Fruit fly (Drosophila melanogaster) whole organism, adult: ENCODE measurements around the gene FBXO11.

Experiments used
- CG11617 ChIP-seq: fragments of 200-800 bp; sonication (Bioruptor generic); optimal IDR thresholded peaks from 2 replicates; lab custom pipeline; 2017; ENCODE audit warnings: mild to moderate bottlenecking, missing biosample characterization, missing genetic modification reagents, missing genetic modification characterization
- CG12768 ChIP-seq: fragments of 200-800 bp; sonication (Bioruptor generic); optimal IDR thresholded peaks from 2 replicates; lab custom pipeline; 2017; ENCODE audit warnings: missing biosample characterization, missing genetic modification characterization, mild to moderate bottlenecking, moderate library complexity, missing genetic modification reagents
- CG14711 ChIP-seq: fragments of 200-800 bp; sonication (Bioruptor generic); optimal IDR thresholded peaks from 2 replicates; lab custom pipeline; 2018; ENCODE audit warnings: missing biosample characterization, mild to moderate bottlenecking, missing genetic modification characterization, moderate library complexity
- CG1620 ChIP-seq: fragments of 200-800 bp; sonication (Bioruptor generic); optimal IDR thresholded peaks from 2 replicates; lab custom pipeline; 2016; ENCODE audit warnings: missing biosample characterization, missing genetic modification characterization
- CG33017 ChIP-seq: fragments of 200-800 bp; sonication (Bioruptor generic); optimal IDR thresholded peaks from 2 replicates; lab custom pipeline; 2018; ENCODE audit warnings: missing biosample characterization, mild to moderate bottlenecking, missing genetic modification characterization, moderate library complexity
- CG5204 ChIP-seq: fragments of 200-800 bp; sonication (Bioruptor generic); optimal IDR thresholded peaks from 2 replicates; lab custom pipeline; 2016; ENCODE audit warnings: missing biosample characterization, missing genetic modification characterization
- CG7045 ChIP-seq: fragments of 200-800 bp; sonication (Bioruptor generic); optimal IDR thresholded peaks from 2 replicates; lab custom pipeline; 2017; ENCODE audit warnings: missing biosample characterization, mild to moderate bottlenecking, missing genetic modification characterization
- CG7101 ChIP-seq: fragments of 200-800 bp; sonication (Bioruptor generic); optimal IDR thresholded peaks from 2 replicates; lab custom pipeline; 2018; ENCODE audit warnings: missing biosample characterization, mild to moderate bottlenecking, missing genetic modification characterization, moderate library complexity
- Clk ChIP-seq: fragments of 200-800 bp; sonication (Bioruptor generic); optimal IDR thresholded peaks from 2 replicates; lab custom pipeline; 2017; ENCODE audit warnings: missing biosample characterization, missing genetic modification characterization
- Crg-1 ChIP-seq: fragments of 200-800 bp; sonication (Bioruptor generic); optimal IDR thresholded peaks from 2 replicates; lab custom pipeline; 2016; ENCODE audit warnings: missing biosample characterization, missing genetic modification characterization
- Hr96 ChIP-seq: fragments of 200-800 bp; sonication (Bioruptor generic); optimal IDR thresholded peaks from 2 replicates; lab custom pipeline; 2016; ENCODE audit warnings: missing biosample characterization, missing genetic modification characterization
- Mnt ChIP-seq: fragments of 200-800 bp; sonication (Bioruptor generic); optimal IDR thresholded peaks from 2 replicates; lab custom pipeline; 2016; ENCODE audit warnings: missing biosample characterization, mild to moderate bottlenecking, missing genetic modification characterization
- bab1 ChIP-seq: fragments of 200-800 bp; sonication (Bioruptor generic); optimal IDR thresholded peaks from 3 replicates; lab custom pipeline; 2019; ENCODE audit warnings: missing biosample characterization, mild to moderate bottlenecking, missing genetic modification characterization, moderate library complexity
- cic ChIP-seq: fragments of 200-800 bp; sonication (Bioruptor generic); optimal IDR thresholded peaks from 2 replicates; lab custom pipeline; 2017; ENCODE audit warnings: missing biosample characterization, mild to moderate bottlenecking, missing genetic modification characterization, moderate library complexity
- cnc ChIP-seq, 2 experiments: fragments of >200 bp; optimal IDR thresholded peaks; 2 replicates each; lab custom pipeline; 2017
- kay ChIP-seq: fragments of 200-800 bp; sonication (Bioruptor generic); peaks from one replicate; lab custom pipeline; 2016; ENCODE audit warnings: missing biosample characterization, missing genetic modification characterization, borderline replicate concordance
- ovo ChIP-seq: fragments of 200-800 bp; sonication (Bioruptor generic); optimal IDR thresholded peaks from 2 replicates; lab custom pipeline; 2016; ENCODE audit warnings: missing biosample characterization, missing genetic modification characterization
- pad ChIP-seq: fragments of 200-800 bp; sonication (Bioruptor generic); optimal IDR thresholded peaks from 3 replicates; lab custom pipeline; 2017; ENCODE audit warnings: missing biosample characterization, missing genetic modification characterization, mild to moderate bottlenecking, moderate library complexity, missing genetic modification reagents
- tj ChIP-seq: fragments of 200-800 bp; sonication (Bioruptor generic); optimal IDR thresholded peaks from 3 replicates; lab custom pipeline; 2017; ENCODE audit warnings: missing biosample characterization, mild to moderate bottlenecking, missing genetic modification characterization, moderate library complexity
- toe ChIP-seq: fragments of 200-800 bp; sonication (Bioruptor generic); optimal IDR thresholded peaks from 2 replicates; lab custom pipeline; 2016; ENCODE audit warnings: missing biosample characterization, missing genetic modification characterization

FBXO11 gene

DNA sequence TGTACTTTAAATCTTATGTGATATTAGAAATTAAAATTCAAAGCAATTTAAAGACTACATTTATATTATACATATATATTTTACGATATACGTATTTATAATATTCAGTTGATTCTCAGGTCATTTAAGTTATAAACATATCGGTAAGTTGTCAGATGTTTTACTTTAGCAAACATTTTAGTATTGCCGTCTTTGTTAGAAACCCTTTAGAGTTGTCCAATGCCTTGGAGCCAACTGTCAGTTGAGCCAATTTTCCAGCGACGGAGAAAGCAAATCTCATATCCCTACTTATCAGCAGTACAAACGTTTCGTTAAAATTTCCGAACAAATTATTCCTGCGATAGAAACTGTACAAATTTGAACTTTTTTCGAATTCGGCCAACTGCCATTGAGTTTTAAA is 34.3 kb downstream of the FBXO11 start, which contains the start of gene topi:
Gene topi, plus strand, starts transcription at position 301 of the 400 bp plus-strand sequence.
- no peak for TF ChIP-seq cic (GFP tag; lab: Kevin White, UChicago)
- TF ChIP-seq cnc (optimal IDR thresholded peaks at IDR 0.05; lab: Kevin White, UChicago) = no peak
- no peak for TF ChIP-seq CG33017 (tag; lab: Kevin White, UChicago)
- TF ChIP-seq pad (GFP tag; lab: Kevin White, UChicago) = no peak
- no peak for TF ChIP-seq CG14711 (tag; lab: Kevin White, UChicago)
- TF ChIP-seq bab1 (GFP tag; lab: Kevin White, UChicago) = no peak
- TF ChIP-seq CG1620 (GFP tag; lab: Kevin White, UChicago) = no peak
- no peak for TF ChIP-seq CG7101
- no peak for TF ChIP-seq ovo
- no peak for TF ChIP-seq Crg-1 (GFP tag; lab: Kevin White, UChicago)
- TF ChIP-seq Hr96 (GFP tag; lab: Kevin White, UChicago) = no peak
- no peak for TF ChIP-seq CG12768 (GFP tag; lab: Kevin White, UChicago)
- TF ChIP-seq Clk (GFP tag; lab: Kevin White, UChicago) = no peak
- no peak for TF ChIP-seq tj (GFP tag; lab: Kevin White, UChicago)
- no peak for TF ChIP-seq CG11617 (GFP tag; lab: Kevin White, UChicago)

DNA sequence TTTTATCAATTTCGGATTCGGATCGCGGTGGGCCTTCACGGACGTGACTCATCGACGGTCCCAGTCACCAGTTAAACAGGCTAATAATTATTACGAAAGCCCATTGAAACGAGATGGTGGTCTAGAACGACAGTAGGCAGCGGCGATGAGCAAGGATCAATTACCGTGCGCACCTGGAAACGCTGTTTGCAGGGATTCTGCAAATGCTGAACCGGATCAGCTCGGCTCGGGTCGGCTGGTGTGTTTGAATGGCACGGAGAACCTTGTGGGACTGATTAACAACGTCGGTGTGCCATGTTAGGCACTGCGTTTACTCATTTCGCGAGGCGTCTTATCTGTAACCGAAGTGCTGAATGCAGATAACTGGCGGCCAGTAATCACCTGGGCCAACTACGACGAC is 35.0 kb downstream of the FBXO11 start, which contains the start of gene Whamy:
Gene Whamy, minus strand, starts transcription at position 273 of the 400 bp plus-strand sequence.
- TF ChIP-seq CG5204 (no peak), CG14711 (tag; lab: Kevin White, UChicago) (no peak), CG7045 (no peak), cic (GFP tag; lab: Kevin White, UChicago) (peak; percentile 92), Clk (GFP tag; lab: Kevin White, UChicago) (no peak), CG7101 (no peak), pad (GFP tag; lab: Kevin White, UChicago) (no peak), tj (GFP tag; lab: Kevin White, UChicago) (no peak), CG12768 (GFP tag; lab: Kevin White, UChicago) (peak; percentile 5), Crg-1 (GFP tag; lab: Kevin White, UChicago) (no peak), CG33017 (tag; lab: Kevin White, UChicago) (peak; percentile 12), Mnt (GFP tag; lab: Kevin White, UChicago) (peak; percentile 36)

DNA sequence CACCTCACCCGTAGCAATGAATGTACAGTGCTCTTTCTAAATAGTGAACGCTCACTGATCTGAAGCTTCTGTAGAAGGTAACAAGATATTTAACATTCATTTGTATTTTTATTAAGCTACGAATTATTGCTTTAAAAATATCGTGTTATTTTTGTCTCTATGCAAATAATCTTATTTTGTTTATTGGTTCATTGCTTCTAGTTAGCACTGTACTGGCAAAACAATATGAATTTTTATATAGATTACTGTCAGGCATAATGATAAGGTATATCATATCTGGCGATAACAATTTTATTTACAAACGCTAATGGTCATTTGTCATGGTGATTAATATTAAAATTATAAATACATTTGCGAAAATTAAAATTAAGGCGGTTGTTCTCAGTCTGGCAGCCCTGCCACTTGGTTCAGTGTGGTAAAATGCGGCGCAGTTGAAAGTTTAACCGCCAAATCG is 37.6 kb downstream of the FBXO11 start, which contains the start of gene CG9471:
Gene CG9471, minus strand, starts transcription at position 24 of the 454 bp plus-strand sequence.
- TF ChIP-seq CG5204 (peak; percentile 97), CG7045 (peak; percentile 94), Mnt (GFP tag; lab: Kevin White, UChicago) (peak; percentile 92), Clk (GFP tag; lab: Kevin White, UChicago) (peak; percentile 91), Crg-1 (GFP tag; lab: Kevin White, UChicago) (peak; percentile 88), cic (GFP tag; lab: Kevin White, UChicago) (peak; percentile 94), CG7101 (peak; percentile 97), toe (GFP tag; lab: Kevin White, UChicago) (peak; percentile 96), bab1 (GFP tag; lab: Kevin White, UChicago) (peak; percentile 98), ovo (peak; percentile 88), CG12768 (GFP tag; lab: Kevin White, UChicago) (peak; percentile 97), CG11617 (GFP tag; lab: Kevin White, UChicago) (peak; percentile 96), CG33017 (tag; lab: Kevin White, UChicago) (peak; percentile 98), Hr96 (GFP tag; lab: Kevin White, UChicago) (peak; percentile 95), CG1620 (GFP tag; lab: Kevin White, UChicago) (peak; percentile 95), pad (GFP tag; lab: Kevin White, UChicago) (peak; percentile 84), tj (GFP tag; lab: Kevin White, UChicago) (peak; percentile 78), CG14711 (tag; lab: Kevin White, UChicago) (peak; percentile 92), cnc (optimal IDR thresholded peaks at IDR 0.05; lab: Kevin White, UChicago) (no peak), kay (no peak)

DNA sequence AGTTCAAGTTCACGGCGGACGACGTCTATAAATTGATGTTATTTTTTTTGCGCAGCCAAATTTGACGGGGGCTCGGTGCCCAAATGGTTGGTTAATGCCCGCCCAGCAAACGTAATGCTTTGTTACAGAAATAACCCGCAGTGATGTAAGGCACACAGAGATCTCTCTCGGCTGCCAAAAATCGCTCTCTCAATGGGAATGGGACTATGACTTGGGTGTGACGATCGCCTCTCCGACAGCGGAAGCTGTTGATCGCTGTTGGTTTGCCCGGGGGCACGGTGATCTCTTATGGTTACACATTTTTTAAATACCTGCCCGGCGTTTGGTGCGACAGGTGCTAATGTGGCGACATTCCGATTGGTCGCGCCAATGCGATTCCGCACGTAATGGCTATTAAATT is 39.0 kb downstream of the FBXO11 start:
- TF ChIP-seq Clk (GFP tag; lab: Kevin White, UChicago) (no peak), CG7101 (no peak), tj (GFP tag; lab: Kevin White, UChicago) (no peak), toe (GFP tag; lab: Kevin White, UChicago) (no peak), CG12768 (GFP tag; lab: Kevin White, UChicago) (no peak), kay (no peak), CG14711 (tag; lab: Kevin White, UChicago) (no peak), ovo (no peak), cnc (optimal IDR thresholded peaks at IDR 0.05; lab: Kevin White, UChicago) (no peak), cic (GFP tag; lab: Kevin White, UChicago) (no peak), Hr96 (GFP tag; lab: Kevin White, UChicago) (no peak)

DNA sequence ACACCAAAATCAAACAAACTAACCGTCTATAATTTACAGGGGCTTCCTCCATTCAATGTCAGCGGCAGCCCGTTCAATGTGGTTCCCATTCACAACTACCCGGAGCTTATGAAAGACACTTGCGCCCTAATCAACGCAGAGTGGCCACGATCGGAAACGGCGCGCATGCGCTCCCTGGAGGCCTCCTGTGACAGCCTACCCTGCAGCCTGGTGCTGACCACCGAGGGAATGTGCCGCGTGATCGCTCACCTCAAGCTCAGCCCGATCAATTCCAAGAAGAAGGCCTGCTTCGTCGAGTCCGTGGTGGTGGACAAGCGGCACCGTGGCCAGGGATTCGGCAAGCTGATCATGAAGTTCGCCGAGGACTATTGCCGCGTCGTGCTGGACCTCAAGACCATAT is 40.3 kb downstream of the FBXO11 start, which contains the start of gene MED6:
Gene MED6, minus strand, starts transcription at position 101 of the 400 bp plus-strand sequence.
- no peak for TF ChIP-seq pad (GFP tag; lab: Kevin White, UChicago)
- no peak for TF ChIP-seq CG7045
- no peak for TF ChIP-seq CG5204
- TF ChIP-seq Hr96 (GFP tag; lab: Kevin White, UChicago) = no peak
- TF ChIP-seq Mnt (GFP tag; lab: Kevin White, UChicago) = no peak
